Fruit fly (Drosophila melanogaster) whole organism, larva: ENCODE data around the gene Ag5r2.

Experiments used
- noc ChIP-seq: fragments of 200-800 bp; sonication (Bioruptor generic); optimal IDR thresholded peaks from 3 replicates; lab custom pipeline; 2019; ENCODE audit warnings: missing biosample characterization, mild to moderate bottlenecking, missing genetic modification characterization, moderate library complexity

Ag5r2 gene

dm6 chrX:14765024-14765423, 18.8 kb downstream of the Ag5r2 start:
- TF ChIP-seq noc (tag; lab: Kevin White, UChicago) = no peak

- no peak for TF ChIP-seq noc (tag; lab: Kevin White, UChicago)
Observed at dm6 chrX:14751162-14751561, 32.7 kb downstream of the Ag5r2 start.

- TF ChIP-seq noc (tag; lab: Kevin White, UChicago) = no peak
Observed at dm6 chrX:14750448-14750847, 33.4 kb downstream of the Ag5r2 start.

DNA sequence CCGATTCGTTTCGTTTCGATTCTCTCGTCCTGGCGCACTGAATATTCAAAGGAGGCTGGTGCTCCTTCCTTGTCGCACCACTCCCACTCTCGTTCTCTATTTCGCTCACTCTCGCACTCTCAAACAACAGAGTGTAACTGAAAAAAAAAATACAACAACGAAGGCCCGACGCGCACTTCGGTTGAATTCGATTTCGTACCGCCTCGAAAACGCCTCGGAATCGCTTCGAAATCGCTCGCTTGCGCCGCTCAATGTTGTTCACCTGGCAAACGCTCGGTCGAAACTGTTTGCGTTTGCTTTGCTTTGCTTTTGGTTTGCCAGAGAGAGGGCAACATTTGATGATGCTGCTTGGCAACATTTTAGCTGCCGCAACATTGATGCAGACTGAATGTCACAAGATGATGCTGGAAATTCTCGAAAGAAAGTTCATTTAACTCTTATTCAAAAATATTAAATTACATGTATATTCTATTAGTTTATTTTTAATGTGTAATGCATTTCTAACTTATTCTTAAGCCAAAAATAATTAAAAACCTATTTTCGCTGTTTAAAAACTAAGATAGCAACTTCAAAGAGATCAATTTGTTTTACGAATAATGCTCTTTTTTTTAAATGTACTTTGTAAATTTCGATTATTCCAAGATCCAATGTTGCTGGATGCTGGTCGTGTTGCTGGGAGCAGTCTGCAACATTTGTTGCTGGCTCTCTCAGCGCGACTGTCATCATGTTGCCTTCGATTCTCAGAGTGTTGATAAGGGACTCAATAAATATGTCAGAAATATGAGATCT, 34.6 kb downstream of the Ag5r2 start, which contains the start of gene NetB:
Gene NetB, minus strand, starts transcription at position 291 of the 789 bp plus-strand sequence.
- TF ChIP-seq noc (tag; lab: Kevin White, UChicago) = no peak

dm6 chrX:14743819-14744218, 40.0 kb downstream of the Ag5r2 start:
- TF ChIP-seq noc (tag; lab: Kevin White, UChicago) = no peak

DNA sequence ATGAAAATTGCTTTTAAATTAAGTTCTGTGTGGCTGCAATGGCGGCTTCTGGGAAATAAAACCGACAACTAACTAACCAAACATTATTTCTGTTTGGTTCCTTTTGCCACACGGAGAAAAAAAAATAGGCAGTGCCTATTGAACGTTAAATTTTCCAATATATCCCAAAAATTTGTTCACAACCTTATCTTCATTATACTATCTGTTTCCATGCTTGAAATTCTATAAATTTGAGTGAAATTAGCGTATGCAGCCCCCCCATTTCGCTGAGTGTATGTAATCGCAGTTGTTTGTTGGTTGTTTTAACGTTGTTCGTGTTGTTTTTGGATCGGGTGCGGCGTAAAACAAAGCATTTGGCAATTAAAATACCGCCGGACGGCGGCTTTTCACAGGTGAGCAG, 45.4 kb downstream of the Ag5r2 start:
- TF ChIP-seq noc (tag; lab: Kevin White, UChicago) = no peak
